Fruit fly (Drosophila melanogaster): Measurements from ENCODE around the gene CG13841.

The CG13841 gene

DNA sequence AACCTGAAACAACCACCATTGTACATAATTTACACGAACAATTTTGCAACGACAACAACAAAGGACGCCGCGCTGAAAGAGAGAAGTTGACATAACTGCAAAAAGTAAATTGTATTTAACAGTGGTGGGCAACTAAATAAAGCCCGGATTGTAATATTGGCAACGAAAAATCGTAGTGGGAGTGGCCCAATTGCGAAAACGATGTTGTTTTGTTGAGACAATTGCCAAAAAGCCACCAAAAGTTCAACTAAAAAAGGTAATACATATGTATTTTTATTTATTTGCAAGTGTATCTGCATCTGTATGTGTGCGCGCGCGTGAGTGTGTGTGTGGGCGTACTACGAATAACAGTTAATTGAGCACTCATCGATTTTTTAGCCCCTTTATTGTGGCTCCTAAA, 16.4 kb downstream of the CG13841 start (continued):
- TF ChIP-seq Xrp1 (GFP tag; IDR thresholded peaks at IDR 0.05) = 0 out of 2 replicates have a peak, but pooled peaks have one; percentile 19
- no peak for TF ChIP-seq cwo (GFP tag; optimal IDR thresholded peaks at IDR 0.05)
- TF ChIP-seq NFAT (GFP tag; IDR thresholded peaks at IDR 0.05) = no peak
- no peak for TF ChIP-seq btn (GFP tag; optimal IDR thresholded peaks at IDR 0.05)
- TF ChIP-seq B-H2 (GFP tag; optimal IDR thresholded peaks at IDR 0.05) = no peak

DNA sequence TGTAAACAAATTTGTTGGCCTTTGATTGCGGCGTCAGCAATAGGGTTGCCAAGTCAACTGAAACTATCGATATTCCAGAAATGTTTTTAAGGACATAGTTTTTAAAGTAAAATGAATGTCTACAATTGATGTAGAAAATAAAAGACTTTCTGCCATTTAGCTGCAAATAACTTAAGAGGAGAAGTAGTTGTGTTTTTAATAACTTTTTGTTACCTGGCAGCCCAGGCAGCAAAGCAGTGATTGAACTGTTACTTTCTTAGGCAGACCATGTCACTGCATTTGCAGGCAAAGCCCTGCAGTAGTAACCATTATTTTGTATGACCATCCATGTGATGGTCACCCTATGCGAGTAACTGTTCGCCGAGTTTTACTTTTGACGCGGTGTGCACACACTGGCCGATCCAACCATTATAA, 17.0 kb downstream of the CG13841 start, which contains the start of the genes rumi, CG7029 and Usp12-46:
Gene rumi (minus strand): TSS at position 64 of the 414 bp plus-strand sequence.
Gene CG7029 (plus strand): TSS at position 368 of the 414 bp plus-strand sequence.
Gene Usp12-46 (plus strand): TSS at position 368 of the 414 bp plus-strand sequence.
- TF ChIP-seq pum (GFP tag; optimal IDR thresholded peaks at IDR 0.05) (peak; percentile 89), cato (GFP tag; optimal IDR thresholded peaks at IDR 0.05; ENCODE audit: borderline replicate concordance) (peak; percentile 69), CG30431 (GFP tag; optimal IDR thresholded peaks at IDR 0.05) (peak; percentile 72), bowl (GFP tag; IDR thresholded peaks at IDR 0.05) (peak; percentile 66; the same call in 1 of the 2 replicates), ash1 (GFP tag; optimal IDR thresholded peaks at IDR 0.05) (no peak), CG7928 (GFP tag; optimal IDR thresholded peaks at IDR 0.05) (peak; percentile 58), salm (tag; optimal IDR thresholded peaks at IDR 0.05) (peak; percentile 69), br (optimal IDR thresholded peaks at IDR 0.05) (no peak), CG2678 (tag; optimal IDR thresholded peaks at IDR 0.05) (no peak), CG10147 (GFP tag; optimal IDR thresholded peaks at IDR 0.05) (peak; percentile 81), abd-A (tag; optimal IDR thresholded peaks at IDR 0.05) (no peak), NC2β (GFP tag; optimal IDR thresholded peaks at IDR 0.05) (peak; percentile 91), Max (GFP tag; optimal IDR thresholded peaks at IDR 0.05) (peak; percentile 80), sens (GFP tag) (peak; percentile 99), CG15073 (GFP tag; optimal IDR thresholded peaks at IDR 0.05) (peak; percentile 43), CG4360 (GFP tag; IDR thresholded peaks at IDR 0.05) (peak; percentile 42; the same call in 1 of the 2 replicates), CG1024 (GFP tag; IDR thresholded peaks at IDR 0.05) (peak; percentile 73), ham (GFP tag; IDR thresholded peaks at IDR 0.05) (peak; percentile 69; the same call in 1 of the 2 replicates), gfzf (GFP tag; optimal IDR thresholded peaks at IDR 0.05) (peak; percentile 44), CG15514 (GFP tag; optimal IDR thresholded peaks at IDR 0.05) (peak; percentile 73), corto (GFP tag; optimal IDR thresholded peaks at IDR 0.05) (no peak), Bgb (GFP tag; IDR thresholded peaks at IDR 0.05; ENCODE audit: partially characterized antibody) (peak; percentile 72), CG7556 (GFP tag; optimal IDR thresholded peaks at IDR 0.05) (peak; percentile 75), btn (GFP tag; optimal IDR thresholded peaks at IDR 0.05) (peak; percentile 72), CG7987 (GFP tag; optimal IDR thresholded peaks at IDR 0.05) (peak; percentile 57), cwo (GFP tag; optimal IDR thresholded peaks at IDR 0.05) (peak; percentile 57), CG18599 (GFP tag; optimal IDR thresholded peaks at IDR 0.05) (peak; percentile 83), CG17568 (GFP tag; optimal IDR thresholded peaks at IDR 0.05) (no peak), bbx (GFP tag; IDR thresholded peaks at IDR 0.05; ENCODE audit: partially characterized antibody) (peak; percentile 67), Blimp-1 (GFP tag; optimal IDR thresholded peaks at IDR 0.05) (peak; percentile 78), CG9797 (GFP tag; optimal IDR thresholded peaks at IDR 0.05) (peak; percentile 41), CG17328 (GFP tag; IDR thresholded peaks at IDR 0.05) (peak; percentile 90), CG8924 (tag; optimal IDR thresholded peaks at IDR 0.05) (peak; percentile 87), H15 (GFP tag; IDR thresholded peaks at IDR 0.05) (peak; percentile 77), CG12391 (tag; optimal IDR thresholded peaks at IDR 0.05) (peak; percentile 92), CG13894 (tag; optimal IDR thresholded peaks at IDR 0.05) (peak; percentile 80), gcm2 (GFP tag; optimal IDR thresholded peaks at IDR 0.05) (peak; percentile 67), CG9876 (GFP tag; optimal IDR thresholded peaks at IDR 0.05) (peak; percentile 84), ac (GFP tag; optimal IDR thresholded peaks at IDR 0.05) (peak; percentile 23), Hr39 (optimal IDR thresholded peaks at IDR 0.05) (no peak), HmgZ (tag; optimal IDR thresholded peaks at IDR 0.05) (peak; percentile 96), slou (GFP tag; optimal IDR thresholded peaks at IDR 0.05) (peak; percentile 69), dati (GFP tag; IDR thresholded peaks at IDR 0.05) (0 out of 2 replicates have a peak, but pooled peaks have one; percentile 39), emc (GFP tag; optimal IDR thresholded peaks at IDR 0.05) (peak; percentile 76), crc (GFP tag; optimal IDR thresholded peaks at IDR 0.05) (peak; percentile 74), CG10979 (tag; optimal IDR thresholded peaks at IDR 0.05) (peak; percentile 81)
